Worm (Caenorhabditis elegans): ENCODE results near the gene F35B3.7.

ce11 chrX:16993524-16993923 lies 49.4 kb downstream of the F35B3.7 start:
- TF ChIP-seq rbr-2 (tag; optimal IDR thresholded peaks at IDR 0.05) = no peak
- no peak for TF ChIP-seq ZK546.5 (tag; optimal IDR thresholded peaks at IDR 0.05)
- no peak for TF ChIP-seq hlh-11 (tag; optimal IDR thresholded peaks at IDR 0.05)
- no peak for TF ChIP-seq php-3 (GFP tag; IDR thresholded peaks at IDR 0.05)

Measured in whole organism, L4 larva.